Fruit fly (Drosophila melanogaster): ENCODE measurements around the gene CG10803.

- TF ChIP-seq pan (optimal IDR thresholded peaks at IDR 0.05) (no peak), psq (optimal IDR thresholded peaks at IDR 0.05) (no peak), Dll (optimal IDR thresholded peaks at IDR 0.05) (no peak)
Measured at dm6 chrX:3436183-3436582, 49.3 kb upstream of the CG10803 start.
